Fruit fly (Drosophila melanogaster): ENCODE data around the gene Sgs1.

- no peak for TF ChIP-seq psq (optimal IDR thresholded peaks at IDR 0.05)
- TF ChIP-seq CG8478 (optimal IDR thresholded peaks at IDR 0.05): no peak
- TF ChIP-seq usp (GFP tag; optimal IDR thresholded peaks at IDR 0.05): no peak
These were observed 30.5 kb upstream of the Sgs1 start, which contains the start of gene snsl for dm6 chr2L:4906546-4907250.
